Fruit fly (Drosophila melanogaster) whole organism, embryonic: ENCODE results near the gene Usp14.

Source experiments
- ATbp ChIP-seq: fragments of 200-800 bp; sonication (Bioruptor generic); optimal IDR thresholded peaks from 2 replicates; lab custom pipeline; 2017; ENCODE audit warnings: missing biosample characterization, mild to moderate bottlenecking, missing genetic modification characterization, missing genetic modification reagents
- Atf6 ChIP-seq: fragments of 200-800 bp; sonication (Bioruptor generic); IDR thresholded peaks from 2 replicates; pipeline ENCODE4 v1.3.6; 2022; ENCODE audit warnings: missing biosample characterization, missing genetic modification characterization
- Awh ChIP-seq: fragments of 200-800 bp; sonication (Bioruptor generic); IDR thresholded peaks from 2 replicates; pipeline ENCODE4, ENCODE4 v1.3.6; 2022; ENCODE audit warnings: missing biosample characterization, missing genetic modification characterization
- B-H2 ChIP-seq: fragments of 200-800 bp; sonication (Bioruptor generic); optimal IDR thresholded peaks from 2 replicates; lab custom pipeline; 2018; ENCODE audit warnings: missing biosample characterization, mild to moderate bottlenecking, missing genetic modification characterization
- CG10321 ChIP-seq: fragments of 200-800 bp; sonication (Bioruptor generic); IDR thresholded peaks from 2 replicates; pipeline ENCODE4 v1.3.6; 2022; ENCODE audit warnings: missing biosample characterization, missing genetic modification characterization
- CG12744 ChIP-seq: fragments of 200-800 bp; sonication (Bioruptor generic); optimal IDR thresholded peaks from 2 replicates; lab custom pipeline; 2016; ENCODE audit warnings: missing biosample characterization, missing genetic modification characterization
- CG1602 ChIP-seq: fragments of 200-800 bp; sonication (Bioruptor generic); optimal IDR thresholded peaks from 3 replicates; lab custom pipeline; 2016; ENCODE audit warnings: missing biosample characterization, missing genetic modification characterization
- CG18619 ChIP-seq: fragments of 200-800 bp; sonication (Bioruptor generic); optimal IDR thresholded peaks from 3 replicates; lab custom pipeline; 2017; ENCODE audit warnings: missing biosample characterization, mild to moderate bottlenecking, missing genetic modification characterization
- CG18764 ChIP-seq: fragments of 200-800 bp; sonication (Bioruptor generic); optimal IDR thresholded peaks from 3 replicates; lab custom pipeline; 2016; ENCODE audit warnings: missing biosample characterization, missing genetic modification characterization
- CG2678 ChIP-seq: fragments of 200-800 bp; sonication (Bioruptor generic); optimal IDR thresholded peaks from 3 replicates; lab custom pipeline; 2019; ENCODE audit warnings: missing biosample characterization, mild to moderate bottlenecking, missing genetic modification characterization, moderate library complexity
- CG30403 ChIP-seq: fragments of 200-800 bp; sonication (Bioruptor generic); optimal IDR thresholded peaks from 3 replicates; lab custom pipeline; 2016; ENCODE audit warnings: missing biosample characterization, missing genetic modification characterization
- CG30431 ChIP-seq: fragments of 200-800 bp; sonication (Bioruptor generic); optimal IDR thresholded peaks from 2 replicates; lab custom pipeline; 2017; ENCODE audit warnings: missing biosample characterization, missing genetic modification characterization
- CG31365 ChIP-seq: fragments of 200-800 bp; sonication (Bioruptor generic); optimal IDR thresholded peaks from 2 replicates; lab custom pipeline; 2018; ENCODE audit warnings: missing biosample characterization, mild to moderate bottlenecking, missing genetic modification characterization
- CG3163 ChIP-seq: fragments of 200-800 bp; sonication (Bioruptor generic); optimal IDR thresholded peaks from 3 replicates; lab custom pipeline; 2016; ENCODE audit warnings: missing biosample characterization, missing genetic modification characterization
- CG3281 ChIP-seq: fragments of 200-800 bp; sonication (Bioruptor generic); optimal IDR thresholded peaks from 3 replicates; lab custom pipeline; 2017; ENCODE audit warnings: missing biosample characterization, mild to moderate bottlenecking, missing genetic modification characterization
- CG33213 ChIP-seq: fragments of 200-800 bp; sonication (Bioruptor generic); optimal IDR thresholded peaks from 3 replicates; lab custom pipeline; 2016; ENCODE audit warnings: missing biosample characterization, missing genetic modification characterization
- CG34376 ChIP-seq: fragments of 200-800 bp; sonication (Bioruptor generic); optimal IDR thresholded peaks from 2 replicates; lab custom pipeline; 2018; ENCODE audit warnings: missing biosample characterization, mild to moderate bottlenecking, missing genetic modification characterization
- CG4707 ChIP-seq: fragments of 200-800 bp; sonication (Bioruptor generic); optimal IDR thresholded peaks from 2 replicates; lab custom pipeline; 2018; ENCODE audit warnings: missing biosample characterization, mild to moderate bottlenecking, missing genetic modification characterization, moderate library complexity
- CG4730 ChIP-seq: fragments of 200-800 bp; sonication (Bioruptor generic); IDR thresholded peaks from 2 replicates; pipeline ENCODE4 v1.3.6; 2022; ENCODE audit warnings: missing biosample characterization, missing genetic modification characterization
- CG5180 ChIP-seq: fragments of 200-800 bp; sonication (Bioruptor generic); optimal IDR thresholded peaks from 3 replicates; lab custom pipeline; 2017; ENCODE audit warnings: missing biosample characterization, missing genetic modification characterization, mild to moderate bottlenecking, moderate library complexity, missing genetic modification reagents
- CG6254 ChIP-seq: fragments of 200-800 bp; sonication (Bioruptor generic); optimal IDR thresholded peaks from 3 replicates; lab custom pipeline; 2017; ENCODE audit warnings: mild to moderate bottlenecking, missing biosample characterization, missing genetic modification reagents, missing genetic modification characterization
- CG8765 ChIP-seq: fragments of 200-800 bp; sonication (Bioruptor generic); IDR thresholded peaks from 2 replicates; pipeline ENCODE4 v1.3.6; 2022; ENCODE audit warnings: missing biosample characterization, missing genetic modification characterization
- CG8924 ChIP-seq: fragments of 200-800 bp; optimal IDR thresholded peaks from 3 replicates; lab custom pipeline; 2019; ENCODE audit warnings: missing biosample characterization, mild to moderate bottlenecking, missing genetic modification characterization, moderate library complexity
- CG9817 ChIP-seq: fragments of 200-800 bp; sonication (Bioruptor generic); optimal IDR thresholded peaks from 2 replicates; lab custom pipeline; 2018; ENCODE audit warnings: missing biosample characterization, mild to moderate bottlenecking, missing genetic modification characterization, moderate library complexity
- Elba2 ChIP-seq: fragments of 200-800 bp; sonication (Bioruptor generic); optimal IDR thresholded peaks from 3 replicates; lab custom pipeline; 2016; ENCODE audit warnings: missing biosample characterization, missing genetic modification characterization
- Hmx ChIP-seq: fragments of 200-800 bp; sonication (Bioruptor generic); optimal IDR thresholded peaks from 2 replicates; lab custom pipeline; 2016; ENCODE audit warnings: missing biosample characterization, missing genetic modification characterization
- MBD-R2 ChIP-seq: fragments of 200-800 bp; sonication (Bioruptor generic); IDR thresholded peaks from 2 replicates; pipeline ENCODE4 v1.3.6; 2022; ENCODE audit warnings: missing biosample characterization, missing genetic modification characterization
- NC2β ChIP-seq: fragments of 200-800 bp; sonication (Bioruptor generic); optimal IDR thresholded peaks from 2 replicates; lab custom pipeline; 2016; ENCODE audit warnings: missing biosample characterization, missing genetic modification characterization
- Neu2 ChIP-seq: fragments of 200-800 bp; sonication (Bioruptor generic); optimal IDR thresholded peaks from 3 replicates; lab custom pipeline; 2016; ENCODE audit warnings: missing biosample characterization, missing genetic modification characterization, borderline replicate concordance
- Sox102F ChIP-seq: fragments of 200-800 bp; sonication (Bioruptor generic); optimal IDR thresholded peaks from 2 replicates; lab custom pipeline; 2018; ENCODE audit warnings: missing biosample characterization, mild to moderate bottlenecking, missing genetic modification characterization, moderate library complexity
- Taf1 ChIP-seq: fragments of 200-800 bp; sonication (Bioruptor generic); IDR thresholded peaks from 2 replicates; pipeline ENCODE4 v1.3.6; 2022; ENCODE audit warnings: missing biosample characterization, missing genetic modification characterization
- ap ChIP-seq: fragments of 200-800 bp; sonication (Bioruptor generic); IDR thresholded peaks from 2 replicates; pipeline ENCODE4 v1.3.6; 2022; ENCODE audit warnings: missing biosample characterization, missing genetic modification characterization
- ato ChIP-seq: fragments of 200-800 bp; sonication (Bioruptor generic); IDR thresholded peaks from 2 replicates; pipeline ENCODE4 v1.3.6; 2022; ENCODE audit warnings: missing biosample characterization, missing genetic modification characterization; ENCODE audit not compliant: partially characterized antibody
- cato ChIP-seq: fragments of 200-800 bp; sonication (Bioruptor generic); optimal IDR thresholded peaks from 2 replicates; lab custom pipeline; 2016; ENCODE audit warnings: missing biosample characterization, missing genetic modification characterization, borderline replicate concordance
- chif ChIP-seq, 2 experiments: fragments of 200-800 bp; sonication (Bioruptor generic); optimal IDR thresholded peaks; 3 replicates each; lab custom pipeline; 2016; ENCODE audit warnings: missing biosample characterization in 2 of 2, missing genetic modification characterization in 2 of 2
- chn ChIP-seq: fragments of 200-800 bp; sonication (Bioruptor generic); optimal IDR thresholded peaks from 2 replicates; lab custom pipeline; 2016; ENCODE audit warnings: missing biosample characterization, missing genetic modification characterization
- ci ChIP-seq: fragments of 200-800 bp; sonication (Bioruptor generic); IDR thresholded peaks from 3 replicates; pipeline ENCODE4 v1.3.6; 2022; ENCODE audit warnings: missing biosample characterization, missing genetic modification characterization
- corto ChIP-seq: fragments of 200-800 bp; sonication (Bioruptor generic); optimal IDR thresholded peaks from 2 replicates; lab custom pipeline; 2016; ENCODE audit warnings: missing biosample characterization, mild to moderate bottlenecking, missing genetic modification characterization, moderate library complexity
- dan ChIP-seq: fragments of 200-800 bp; sonication (Bioruptor generic); IDR thresholded peaks from 2 replicates; pipeline ENCODE4 v1.3.6; 2022; ENCODE audit warnings: missing biosample characterization, missing genetic modification characterization
- dysf ChIP-seq: fragments of 200-800 bp; sonication (Bioruptor generic); IDR thresholded peaks from 3 replicates; pipeline ENCODE4 v1.3.6; 2022; ENCODE audit warnings: missing biosample characterization, missing genetic modification characterization
- fd102C ChIP-seq: fragments of 200-800 bp; sonication (Bioruptor generic); optimal IDR thresholded peaks from 2 replicates; lab custom pipeline; 2018; ENCODE audit warnings: missing biosample characterization, mild to moderate bottlenecking, missing genetic modification characterization, moderate library complexity
- gsb ChIP-seq: fragments of 200-800 bp; sonication (Bioruptor generic); IDR thresholded peaks from 2 replicates; pipeline ENCODE4 v1.3.6; 2022; ENCODE audit warnings: missing biosample characterization, missing genetic modification characterization
- ind ChIP-seq: fragments of 200-800 bp; sonication (Bioruptor generic); optimal IDR thresholded peaks from 3 replicates; lab custom pipeline; 2016; ENCODE audit warnings: missing biosample characterization, missing genetic modification characterization
- knrl ChIP-seq: fragments of 200-800 bp; sonication (Bioruptor generic); IDR thresholded peaks from 3 replicates; pipeline ENCODE4 v1.3.6; 2022; ENCODE audit warnings: missing biosample characterization, missing genetic modification characterization; ENCODE audit not compliant: partially characterized antibody
- prd ChIP-seq, 3 experiments: fragments of >200 bp in 2 of 3; fragments of 200-800 bp in 1 of 3; sonication (Bioruptor generic) in 1 of 3; optimal IDR thresholded peaks in 2 of 3; IDR thresholded peaks in 1 of 3; 2 replicates in 2 of 3; 3 replicates in 1 of 3; pipeline versions ENCODE4 v1.3.6 to Lab custom; 2017 to 2022; ENCODE audit warnings: missing biosample characterization in 1 of 3, missing genetic modification characterization in 1 of 3
- tin ChIP-seq: fragments of 200-800 bp; sonication (Bioruptor generic); optimal IDR thresholded peaks from 3 replicates; lab custom pipeline; 2016; ENCODE audit warnings: missing biosample characterization, missing genetic modification characterization
- toy ChIP-seq: fragments of 200-800 bp; sonication (Bioruptor generic); IDR thresholded peaks from 2 replicates; pipeline ENCODE4 v1.3.6; 2022; ENCODE audit warnings: missing biosample characterization, missing genetic modification characterization
- twi ChIP-seq: fragments of 200-800 bp; optimal IDR thresholded peaks from 2 replicates; lab custom pipeline; 2019; ENCODE audit warnings: missing biosample characterization, mild to moderate bottlenecking, missing genetic modification characterization, moderate library complexity
- tx ChIP-seq: fragments of 200-800 bp; sonication (Bioruptor generic); optimal IDR thresholded peaks from 2 replicates; lab custom pipeline; 2016; ENCODE audit warnings: missing biosample characterization, missing genetic modification characterization
- yki ChIP-seq: fragments of >200 bp; optimal IDR thresholded peaks from 3 replicates; lab custom pipeline; 2018
- zen2 ChIP-seq: fragments of 200-800 bp; sonication (Bioruptor generic); IDR thresholded peaks from 3 replicates; pipeline ENCODE4 v1.3.6; 2022; ENCODE audit warnings: missing biosample characterization, missing genetic modification characterization; ENCODE audit not compliant: partially characterized antibody

Gene Usp14

dm6 chr2L:10356508-10356907 is 42.3 kb upstream of the Usp14 start, which contains the start of the genes CtsL4 and ClpP (continued):
- TF ChIP-seq gsb (GFP tag; lab: Robert Waterston, UW) (no peak), CG18619 (no peak), CG2678 (tag; lab: Kevin White, UChicago) (no peak), ap (GFP tag; lab: Robert Waterston, UW) (no peak), CG3281 (GFP tag; lab: Kevin White, UChicago) (peak; percentile 4), Neu2 (GFP tag; lab: Kevin White, UChicago) (no peak), CG5180 (GFP tag; lab: Kevin White, UChicago) (no peak), tin (GFP tag; lab: Kevin White, UChicago) (peak; percentile 46), NC2β (no peak), toy (GFP tag; lab: Robert Waterston, UW) (no peak), ind (GFP tag; lab: Kevin White, UChicago) (peak; percentile 49), CG34376 (GFP tag; lab: Kevin White, UChicago) (peak; percentile 3), Awh (GFP tag; lab: Robert Waterston, UW) (no peak), ato (no peak), prd (optimal IDR thresholded peaks at IDR 0.05; lab: Kevin White, UChicago) (no peak), prd (GFP tag; IDR thresholded peaks at IDR 0.05; lab: Robert Waterston, UW) (peak; percentile 67; the same call in 2 of the 3 replicates), CG9817 (tag; lab: Kevin White, UChicago) (peak; percentile 34), CG12744 (GFP tag; lab: Kevin White, UChicago) (no peak), Sox102F (GFP tag; lab: Kevin White, UChicago) (no peak), MBD-R2 (peak; percentile 95), CG30431 (no peak), twi (tag; lab: Kevin White, UChicago) (peak; percentile 61), ATbp (GFP tag; lab: Kevin White, UChicago) (no peak), dan (no peak), CG4730 (GFP tag; lab: Robert Waterston, UW) (no peak), CG10321 (GFP tag; lab: Robert Waterston, UW) (no peak), B-H2 (GFP tag; lab: Kevin White, UChicago) (peak; percentile 55), Atf6 (GFP tag; lab: Robert Waterston, UW) (0 out of 2 replicates have a peak, but pooled peaks have one; percentile 35), dysf (GFP tag; lab: Robert Waterston, UW) (peak; percentile 50; the same call in 2 of the 3 replicates), CG30403 (peak; percentile 46), Taf1 (GFP tag; lab: Robert Waterston, UW) (no peak), CG8924 (tag; lab: Kevin White, UChicago) (peak; percentile 59), CG3163 (no peak), CG8765 (GFP tag; lab: Robert Waterston, UW) (no peak), CG18764 (peak; percentile 17), CG6254 (GFP tag; lab: Kevin White, UChicago) (no peak), ci (GFP tag; lab: Robert Waterston, UW) (peak; percentile 49; the same call in 1 of the 3 replicates), CG33213 (GFP tag; lab: Kevin White, UChicago) (peak; percentile 15), Elba2 (GFP tag; lab: Kevin White, UChicago) (peak; percentile 59), zen2 (GFP tag; lab: Robert Waterston, UW) (no peak), Hmx (GFP tag; lab: Kevin White, UChicago) (no peak), CG1602 (peak; percentile 46), corto (no peak), fd102C (GFP tag; lab: Kevin White, UChicago) (no peak), knrl (GFP tag; lab: Robert Waterston, UW) (no peak), tx (GFP tag; lab: Kevin White, UChicago) (peak; percentile 13), chn (peak; percentile 13), yki (lab: Kevin White, UChicago) (no peak), chif (GFP tag; optimal IDR thresholded peaks at IDR 0.05; lab: Kevin White, UChicago) (peak in 1 of 2 experiments; percentile 39), cato (peak; percentile 14), CG31365 (tag; lab: Kevin White, UChicago) (no peak), CG4707 (no peak)
